Worm (Caenorhabditis elegans) whole organism, L4 larva: Measurements from ENCODE around the gene glp-1.
"Not testable (repeated sequence)": the region's sequence is repeated elsewhere in the genome, so short reads cannot be mapped to it uniquely, and the experiment has no call there.

Experiments used
- F26F4.8 ChIP-seq: fragments of 200-800 bp; sonication (Bioruptor generic); conservative IDR thresholded peaks from 2 replicates; pipeline ENCODE4 v1.3.6; 2022; ENCODE audit warnings: missing genetic modification characterization, missing compliant biosample characterization
- F37D6.2 ChIP-seq: sonication (generic microtip); optimal IDR thresholded peaks from 2 replicates; lab custom pipeline; 2016; ENCODE audit warnings: mild to moderate bottlenecking, missing genetic modification characterization, missing compliant biosample characterization
- F44E2.7 ChIP-seq: fragments of 200-800 bp; sonication (Bioruptor generic); IDR thresholded peaks from 2 replicates; pipeline ENCODE4 v2.1.2; 2022; ENCODE audit warnings: missing genetic modification characterization, missing compliant biosample characterization
- F49E8.2 ChIP-seq: sonication (generic microtip); optimal IDR thresholded peaks from 2 replicates; lab custom pipeline; 2016; ENCODE audit warnings: missing compliant biosample characterization, mild to moderate bottlenecking, missing genetic modification characterization, borderline replicate concordance
- T20F7.1 ChIP-seq: fragments of 200-800 bp; sonication (Bioruptor generic); optimal IDR thresholded peaks from 2 replicates; lab custom pipeline; 2018; ENCODE audit warnings: mild to moderate bottlenecking, missing genetic modification characterization, missing compliant biosample characterization
- T26A8.4 ChIP-seq: fragments of 200-800 bp; sonication (Bioruptor generic); IDR thresholded peaks from 2 replicates; pipeline ENCODE4 v1.3.6; 2022; ENCODE audit warnings: missing genetic modification characterization, missing compliant biosample characterization
- Y48G9A.11 ChIP-seq: fragments of 200-800 bp; sonication (Bioruptor generic); IDR thresholded peaks from 2 replicates; pipeline ENCODE4 v1.3.6; 2022; ENCODE audit warnings: missing genetic modification reagents, missing genetic modification characterization, missing compliant biosample characterization
- ZK337.2 ChIP-seq: fragments of 200-800 bp; sonication (Bioruptor generic); IDR thresholded peaks from 2 replicates; pipeline ENCODE4 v1.3.6; 2022; ENCODE audit warnings: missing genetic modification reagents, missing genetic modification characterization, missing compliant biosample characterization
- aha-1 ChIP-seq: fragments of 150-350 bp; peaks from one replicate; lab custom pipeline; 2014; ENCODE audit warnings: missing biosample characterization, missing genetic modification characterization
- arid-1 ChIP-seq: fragments of 200-800 bp; sonication (Bioruptor generic); conservative IDR thresholded peaks from 2 replicates; pipeline ENCODE4 v1.3.6; 2022; ENCODE audit warnings: missing genetic modification reagents, missing genetic modification characterization, missing compliant biosample characterization
- attf-4 ChIP-seq: sonication (generic microtip); optimal IDR thresholded peaks from 3 replicates; lab custom pipeline; 2017; ENCODE audit warnings: missing biosample characterization, missing genetic modification characterization
- ceh-20 ChIP-seq: fragments of 200-800 bp; sonication (Bioruptor generic); IDR thresholded peaks from 2 replicates; pipeline ENCODE4 v1.3.6; 2022; ENCODE audit warnings: missing genetic modification reagents, missing genetic modification characterization, missing compliant biosample characterization
- ceh-44 ChIP-seq: fragments of 200-800 bp; sonication (Bioruptor generic); IDR thresholded peaks from 2 replicates; pipeline ENCODE4 v1.3.6; 2022; ENCODE audit warnings: missing genetic modification reagents, missing genetic modification characterization, missing compliant biosample characterization
- ceh-82 ChIP-seq: sonication (generic microtip); optimal IDR thresholded peaks from 2 replicates; lab custom pipeline; 2017; ENCODE audit warnings: missing biosample characterization, missing genetic modification characterization
- daf-12 ChIP-seq: fragments of 150-350 bp; optimal IDR thresholded peaks from 2 replicates; lab custom pipeline; 2014; ENCODE audit warnings: missing biosample characterization, missing genetic modification reagents, missing genetic modification characterization
- daf-16 ChIP-seq, 3 experiments: sonication (generic microtip); optimal IDR thresholded peaks; 2 replicates each; lab custom pipeline; 2016 to 2017; ENCODE audit warnings: missing genetic modification characterization in 3 of 3, missing genetic modification reagents in 3 of 3, mild to moderate bottlenecking in 2 of 3, missing compliant biosample characterization in 2 of 3, missing biosample characterization in 1 of 3, moderate library complexity in 1 of 3
- daf-8 ChIP-seq: fragments of 200-800 bp; sonication (Bioruptor generic); IDR thresholded peaks from 2 replicates; pipeline ENCODE4 v1.3.6; 2022; ENCODE audit warnings: missing genetic modification characterization, missing compliant biosample characterization
- dmd-8 ChIP-seq: fragments of 200-800 bp; sonication (Bioruptor generic); IDR thresholded peaks from 2 replicates; pipeline ENCODE4 v1.3.6; 2022; ENCODE audit warnings: missing genetic modification characterization, missing compliant biosample characterization
- dmd-9 ChIP-seq: fragments of 200-800 bp; sonication (Bioruptor generic); IDR thresholded peaks from 2 replicates; pipeline ENCODE4 v1.3.6; 2022; ENCODE audit warnings: missing genetic modification reagents, missing genetic modification characterization, missing compliant biosample characterization
- dpl-1 ChIP-seq: fragments of 150-350 bp; optimal IDR thresholded peaks from 2 replicates; lab custom pipeline; 2014; ENCODE audit warnings: missing biosample characterization, missing genetic modification reagents, missing genetic modification characterization
- dve-1 ChIP-seq: sonication (generic microtip); optimal IDR thresholded peaks from 2 replicates; lab custom pipeline; 2017; ENCODE audit warnings: antibody characterized with exemption, mild to moderate bottlenecking, missing genetic modification characterization, missing compliant biosample characterization; ENCODE audit not compliant: insufficient read depth
- egl-27 ChIP-seq: sonication (generic microtip); optimal IDR thresholded peaks from 3 replicates; lab custom pipeline; 2017; ENCODE audit warnings: missing biosample characterization, missing genetic modification reagents, missing genetic modification characterization
- hif-1 ChIP-seq, 2 experiments: sonication (generic microtip); optimal IDR thresholded peaks; 2 replicates each; lab custom pipeline; 2016 to 2017; ENCODE audit warnings: missing compliant biosample characterization in 2 of 2, missing genetic modification characterization in 2 of 2, missing genetic modification reagents in 2 of 2, missing genotype in 2 of 2, mild to moderate bottlenecking in 1 of 2
- hlh-30 ChIP-seq: sonication (generic microtip); optimal IDR thresholded peaks from 2 replicates; lab custom pipeline; 2017; ENCODE audit warnings: antibody characterized with exemption, mild to moderate bottlenecking, missing genetic modification characterization, missing compliant biosample characterization; ENCODE audit not compliant: insufficient read depth
- jun-1 ChIP-seq: fragments of 150-350 bp; optimal IDR thresholded peaks from 2 replicates; lab custom pipeline; 2014; ENCODE audit warnings: missing biosample characterization, missing genetic modification reagents, missing genetic modification characterization
- lim-7 ChIP-seq: fragments of 200-800 bp; sonication (Bioruptor generic); IDR thresholded peaks from 2 replicates; pipeline ENCODE4 v1.3.6; 2022; ENCODE audit warnings: missing genetic modification characterization, missing compliant biosample characterization
- lin-1 ChIP-seq: fragments of 200-800 bp; sonication (Bioruptor generic); IDR thresholded peaks from 2 replicates; pipeline ENCODE4 v1.3.6; 2022; ENCODE audit warnings: missing genetic modification reagents, missing genetic modification characterization, missing compliant biosample characterization
- lin-13 ChIP-seq: fragments of 150-350 bp; optimal IDR thresholded peaks from 2 replicates; lab custom pipeline; 2014; ENCODE audit warnings: missing biosample characterization, missing genetic modification reagents, missing genetic modification characterization
- lir-3 ChIP-seq: sonication (generic microtip); optimal IDR thresholded peaks from 2 replicates; lab custom pipeline; 2016; ENCODE audit warnings: mild to moderate bottlenecking, missing genetic modification characterization, missing compliant biosample characterization
- mdt-29 ChIP-seq: fragments of 200-800 bp; sonication (Bioruptor generic); IDR thresholded peaks from 2 replicates; pipeline ENCODE4 v1.3.6; 2022; ENCODE audit warnings: missing genetic modification reagents, missing genetic modification characterization, missing compliant biosample characterization
- nhr-42 ChIP-seq: fragments of 200-800 bp; sonication (Bioruptor generic); IDR thresholded peaks from 2 replicates; pipeline ENCODE4 v1.3.6; 2022; ENCODE audit warnings: missing genetic modification characterization, missing compliant biosample characterization
- nhr-48 ChIP-seq: sonication (generic microtip); optimal IDR thresholded peaks from 2 replicates; lab custom pipeline; 2016; ENCODE audit warnings: mild to moderate bottlenecking, missing genetic modification characterization, missing compliant biosample characterization
- pha-4 ChIP-seq, 2 experiments: fragments of 150-350 bp in 1 of 2; fragments of 200-800 bp in 1 of 2; sonication (Bioruptor generic) in 1 of 2; IDR thresholded peaks in 1 of 2; optimal IDR thresholded peaks in 1 of 2; 2 replicates each; pipeline versions ENCODE4 v1.3.6 to Lab custom; 2014 to 2022; ENCODE audit warnings: missing genetic modification characterization in 2 of 2, missing genetic modification reagents in 2 of 2, missing biosample characterization in 1 of 2, missing compliant biosample characterization in 1 of 2
- saeg-2 ChIP-seq: fragments of 200-800 bp; sonication (Bioruptor generic); IDR thresholded peaks from 2 replicates; pipeline ENCODE4 v1.3.6; 2022; ENCODE audit warnings: missing genetic modification reagents, missing genetic modification characterization, missing compliant biosample characterization
- sdz-12 ChIP-seq: fragments of 200-800 bp; sonication (Bioruptor generic); optimal IDR thresholded peaks from 2 replicates; lab custom pipeline; 2018; ENCODE audit warnings: mild to moderate bottlenecking, missing genetic modification characterization, missing compliant biosample characterization
- skn-1 ChIP-seq: fragments of 150-350 bp; optimal IDR thresholded peaks from 2 replicates; lab custom pipeline; 2014; ENCODE audit warnings: missing biosample characterization, missing genetic modification characterization
- snpc-1.2 ChIP-seq: fragments of 200-800 bp; sonication (Bioruptor generic); IDR thresholded peaks from 2 replicates; pipeline ENCODE4 v1.3.6; 2022; ENCODE audit warnings: missing genetic modification reagents, missing genetic modification characterization, missing compliant biosample characterization
- spr-3 ChIP-seq: fragments of 200-800 bp; sonication (Bioruptor generic); optimal IDR thresholded peaks from 2 replicates; lab custom pipeline; 2018; ENCODE audit warnings: mild to moderate bottlenecking, missing genetic modification characterization, missing compliant biosample characterization
- vab-7 ChIP-seq: fragments of 200-800 bp; sonication (Bioruptor generic); IDR thresholded peaks from 2 replicates; pipeline ENCODE4 v1.3.6; 2022; ENCODE audit warnings: missing genetic modification reagents, missing genetic modification characterization, missing compliant biosample characterization
- zag-1 ChIP-seq: fragments of 150-350 bp; optimal IDR thresholded peaks from 2 replicates; lab custom pipeline; 2014; ENCODE audit warnings: missing biosample characterization, missing genetic modification characterization
- zfp-2 ChIP-seq: sonication (generic microtip); optimal IDR thresholded peaks from 2 replicates; lab custom pipeline; 2016; ENCODE audit warnings: mild to moderate bottlenecking, missing genetic modification characterization, missing compliant biosample characterization
- zip-11 ChIP-seq: fragments of 200-800 bp; sonication (Bioruptor generic); IDR thresholded peaks from 2 replicates; pipeline ENCODE4 v1.3.6; 2022; ENCODE audit warnings: missing genetic modification characterization, missing compliant biosample characterization

glp-1 gene

DNA sequence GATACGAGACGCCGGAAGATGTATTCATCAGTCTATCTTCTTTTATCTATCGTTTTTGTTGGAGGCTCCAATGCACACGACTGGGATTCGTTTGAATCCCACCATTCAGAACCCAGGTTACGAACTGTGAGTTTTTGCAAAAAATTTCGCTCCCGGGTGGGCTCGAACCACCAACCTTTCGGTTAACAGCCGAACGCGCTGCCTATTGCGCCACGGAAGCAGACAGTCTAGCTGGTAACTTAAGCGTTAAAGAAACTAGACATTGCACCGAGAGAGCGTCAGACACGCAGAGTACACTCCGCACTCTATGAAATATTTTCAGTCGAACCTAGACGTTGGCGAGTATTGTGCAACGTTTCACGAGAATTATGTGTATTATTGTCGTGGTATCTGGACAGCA, 12.0 kb downstream of the glp-1 start (continued):
- TF ChIP-seq zip-11 (0 out of 2 replicates have a peak, but pooled peaks have one; percentile 25), saeg-2 (GFP tag; lab: Robert Waterston, UW) (0 out of 2 replicates have a peak, but pooled peaks have one; percentile 69), spr-3 (GFP tag; lab: Kevin White, UChicago) (no peak)

DNA sequence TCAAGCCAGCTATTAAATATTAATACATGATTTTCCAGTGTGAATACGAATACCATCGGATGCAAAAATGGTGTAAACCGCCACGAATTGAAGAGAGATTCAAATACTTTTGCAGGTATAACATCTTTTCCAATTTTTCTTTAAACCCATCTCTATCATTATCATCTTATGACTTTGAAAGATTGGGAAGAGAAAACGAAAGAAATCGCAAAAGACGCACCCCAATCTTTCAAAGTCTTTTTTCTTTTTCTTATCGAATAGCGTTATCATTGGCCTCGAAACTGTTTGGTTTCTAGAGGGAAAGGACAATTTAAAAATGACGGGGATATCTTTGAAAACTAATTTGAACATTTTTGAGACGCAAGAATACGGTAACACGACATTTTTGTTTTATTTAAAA, 13.6 kb downstream of the glp-1 start:
- TF ChIP-seq daf-12 (no peak), F49E8.2 (tag; lab: Kevin White, UChicago) (no peak), skn-1 (no peak), zfp-2 (tag; lab: Kevin White, UChicago) (no peak), lir-3 (tag; lab: Kevin White, UChicago) (no peak), lin-13 (GFP tag; lab: Kevin White, UChicago) (no peak), F44E2.7 (GFP tag; lab: Robert Waterston, UW) (no peak), sdz-12 (GFP tag; lab: Kevin White, UChicago) (no peak), dve-1 (peak; percentile 15), hlh-30 (tag; lab: Kevin White, UChicago) (peak; percentile 9), snpc-1.2 (GFP tag; lab: Robert Waterston, UW) (no peak), nhr-48 (tag; lab: Kevin White, UChicago) (no peak), daf-8 (GFP tag; lab: Robert Waterston, UW) (no peak), ceh-82 (tag; lab: Kevin White, UChicago) (no peak)

DNA sequence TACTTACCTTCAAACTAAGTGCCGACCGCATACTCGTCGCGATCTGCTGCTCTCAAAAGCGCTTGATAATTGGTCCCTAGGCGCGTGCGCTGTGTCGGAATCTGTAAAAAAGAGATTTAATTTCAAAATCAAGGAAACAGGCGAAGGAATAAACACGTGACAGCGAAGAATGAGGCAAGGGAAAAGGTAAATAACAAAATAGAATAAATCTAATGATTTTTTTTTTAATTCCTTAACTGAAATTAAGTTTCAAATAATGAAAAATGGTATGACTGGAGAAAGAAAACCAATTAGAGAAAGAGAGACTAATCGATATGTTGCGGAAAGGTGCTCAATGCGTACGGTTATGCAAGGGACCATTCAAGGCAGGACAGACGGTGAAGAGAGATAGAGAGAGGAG, 17.1 kb downstream of the glp-1 start, which contains the start of gene cya-1:
TSS of gene cya-1 (minus strand) at position 101 of the 400 bp plus-strand sequence.
- no peak for TF ChIP-seq egl-27 (tag; lab: Kevin White, UChicago)
- TF ChIP-seq ZK337.2 (GFP tag; lab: Robert Waterston, UW): no peak
- TF ChIP-seq zip-11: no peak
- TF ChIP-seq dpl-1 (GFP tag; lab: Kevin White, UChicago): no peak
- TF ChIP-seq ceh-44 (GFP tag; lab: Robert Waterston, UW): no peak

DNA sequence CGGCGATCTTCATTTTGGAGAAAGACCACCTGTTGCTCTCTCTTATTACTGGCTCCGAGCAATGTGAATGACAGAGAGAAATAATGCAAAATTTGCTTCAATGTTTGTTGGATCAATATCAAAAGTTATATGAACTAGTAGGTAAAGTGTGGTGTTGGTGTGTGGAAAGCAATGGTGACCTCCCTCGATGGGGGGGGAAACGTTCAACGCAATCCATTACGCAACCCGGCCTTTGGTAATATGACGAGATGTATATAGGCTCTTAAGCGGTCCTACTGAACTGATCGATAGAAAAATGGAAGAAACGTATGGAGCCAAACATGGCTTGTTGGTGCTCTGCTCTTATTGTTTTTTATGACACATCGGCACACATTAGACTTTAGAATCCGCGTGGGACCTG, 17.7 kb downstream of the glp-1 start:
- no peak for TF ChIP-seq T20F7.1 (GFP tag; lab: Kevin White, UChicago)
- no peak for TF ChIP-seq lin-1 (GFP tag; lab: Robert Waterston, UW)
- TF ChIP-seq F37D6.2 (tag; lab: Kevin White, UChicago): no peak
- TF ChIP-seq lim-7: no peak
- no peak for TF ChIP-seq attf-4 (tag; lab: Kevin White, UChicago)
- TF ChIP-seq zag-1: no peak
- no peak for TF ChIP-seq hif-1 (tag; optimal IDR thresholded peaks at IDR 0.05; lab: Kevin White, UChicago)
- no peak for TF ChIP-seq T26A8.4 (GFP tag; lab: Robert Waterston, UW)

DNA sequence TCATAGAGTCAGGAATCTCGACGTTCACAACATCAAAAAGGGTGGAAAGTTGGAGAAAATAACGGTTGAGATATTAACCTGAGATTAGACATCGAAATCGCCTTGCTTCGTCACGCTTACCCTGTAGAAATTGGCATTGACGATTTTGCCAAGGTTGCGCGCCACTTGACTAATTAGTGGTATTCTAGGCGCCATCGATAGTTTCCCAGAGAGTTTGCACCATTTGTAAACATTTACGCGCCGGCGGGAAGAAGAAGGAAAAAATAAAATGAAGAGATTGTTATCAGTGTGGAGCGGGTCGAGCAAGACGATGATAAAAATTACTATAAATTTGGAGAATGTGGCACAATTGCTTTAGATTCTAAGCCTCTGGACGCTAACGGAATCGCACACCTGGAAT, 18.2 kb downstream of the glp-1 start:
- TF ChIP-seq jun-1 (no peak), daf-16 (GFP tag; optimal IDR thresholded peaks at IDR 0.05; lab: Kevin White, UChicago) (no peak), daf-16 (tag; optimal IDR thresholded peaks at IDR 0.05; lab: Kevin White, UChicago) (peak; percentile 37), aha-1 (tag; lab: Kevin White, UChicago) (peak; percentile 31)

DNA sequence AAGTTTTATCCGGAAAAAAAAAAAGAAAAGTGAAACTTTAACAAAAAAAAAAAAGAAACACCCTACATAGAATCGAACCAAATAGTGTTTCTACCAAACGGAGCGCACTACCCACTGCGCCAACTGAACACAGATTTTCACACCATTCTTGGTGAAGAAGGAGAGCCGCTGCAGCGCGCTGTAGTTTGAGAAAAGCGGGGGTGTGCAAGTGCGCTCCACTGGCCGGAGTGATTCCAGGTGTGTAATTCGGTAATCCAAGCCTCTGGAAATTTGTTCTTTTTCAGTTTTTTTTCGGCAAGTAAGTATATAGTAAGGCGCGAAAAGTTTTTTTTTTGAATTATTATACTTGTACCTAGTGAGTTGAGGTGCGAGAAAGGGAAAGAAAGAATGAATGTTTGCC, 18.9 kb downstream of the glp-1 start:
- TF ChIP-seq ceh-20 (GFP tag; lab: Robert Waterston, UW) (0 out of 2 replicates have a peak, but pooled peaks have one; percentile 29), F26F4.8 (GFP tag; lab: Robert Waterston, UW) (peak; percentile 77), dmd-9 (peak; percentile 52; the same call in 1 of the 2 replicates), vab-7 (GFP tag; lab: Robert Waterston, UW) (peak; percentile 78), saeg-2 (GFP tag; lab: Robert Waterston, UW) (peak; percentile 73; the same call in 1 of the 2 replicates), snpc-1.2 (GFP tag; lab: Robert Waterston, UW) (peak; percentile 46), nhr-42 (GFP tag; lab: Robert Waterston, UW) (peak; percentile 78), arid-1 (GFP tag; lab: Robert Waterston, UW) (peak; percentile 77), dmd-8 (GFP tag; lab: Robert Waterston, UW) (peak; percentile 92), pha-4 (GFP tag; IDR thresholded peaks at IDR 0.05; lab: Robert Waterston, UW) (peak; percentile 92), mdt-29 (GFP tag; lab: Robert Waterston, UW) (peak; percentile 76), Y48G9A.11 (GFP tag; lab: Robert Waterston, UW) (peak; percentile 57; the same call in 1 of the 2 replicates)
- not testable (repeated sequence) for TF ChIP-seq pha-4 (tag; optimal IDR thresholded peaks at IDR 0.05; lab: Kevin White, UChicago)
